Fruit fly (Drosophila melanogaster) whole organism, embryonic: ENCODE measurements around the gene Gdh.

ENCODE experiments used
- Antp ChIP-seq: fragments of 200-800 bp; sonication (Bioruptor generic); optimal IDR thresholded peaks from 3 replicates; lab custom pipeline; 2016; ENCODE audit warnings: missing biosample characterization, missing genetic modification characterization
- CG10147 ChIP-seq: fragments of 200-800 bp; sonication (Bioruptor generic); optimal IDR thresholded peaks from 2 replicates; lab custom pipeline; 2019; ENCODE audit warnings: missing biosample characterization, mild to moderate bottlenecking, missing genetic modification characterization, moderate library complexity
- CG11093 ChIP-seq: fragments of 200-800 bp; sonication (Bioruptor generic); IDR thresholded peaks from 3 replicates; pipeline ENCODE4 v1.3.6; 2022; ENCODE audit warnings: missing biosample characterization, missing genetic modification characterization
- CG12299 ChIP-seq: fragments of 200-800 bp; sonication (Bioruptor generic); optimal IDR thresholded peaks from 2 replicates; lab custom pipeline; 2018; ENCODE audit warnings: missing biosample characterization, mild to moderate bottlenecking, missing genetic modification characterization
- CG13287 ChIP-seq: fragments of 200-800 bp; sonication (Bioruptor generic); IDR thresholded peaks from 2 replicates; pipeline ENCODE4 v1.3.6; 2022; ENCODE audit warnings: missing biosample characterization, missing genetic modification characterization; ENCODE audit not compliant: partially characterized antibody
- CG17612 ChIP-seq: fragments of 200-800 bp; sonication (Bioruptor generic); IDR thresholded peaks from 2 replicates; pipeline ENCODE4 v1.3.6; 2022; ENCODE audit warnings: missing biosample characterization, missing genetic modification characterization
- CG17912 ChIP-seq: fragments of 200-800 bp; sonication (Bioruptor generic); optimal IDR thresholded peaks from 2 replicates; lab custom pipeline; 2018; ENCODE audit warnings: missing biosample characterization, mild to moderate bottlenecking, missing genetic modification characterization
- CG3065 ChIP-seq: fragments of 200-800 bp; sonication (Bioruptor generic); optimal IDR thresholded peaks from 2 replicates; lab custom pipeline; 2016; ENCODE audit warnings: missing biosample characterization, missing genetic modification characterization
- CG31224 ChIP-seq: fragments of 200-800 bp; sonication (Bioruptor generic); IDR thresholded peaks from 2 replicates; pipeline ENCODE4 v1.3.6; 2022; ENCODE audit warnings: missing biosample characterization, missing genetic modification characterization
- CG31365 ChIP-seq: fragments of 200-800 bp; sonication (Bioruptor generic); optimal IDR thresholded peaks from 2 replicates; lab custom pipeline; 2018; ENCODE audit warnings: missing biosample characterization, mild to moderate bottlenecking, missing genetic modification characterization
- CG3726 ChIP-seq: fragments of 200-800 bp; sonication (Bioruptor generic); IDR thresholded peaks from 3 replicates; pipeline ENCODE4, ENCODE4 v1.3.6; 2022; ENCODE audit warnings: missing biosample characterization, missing genetic modification characterization
- CG3838 ChIP-seq: fragments of 200-800 bp; sonication (Bioruptor generic); optimal IDR thresholded peaks from 3 replicates; lab custom pipeline; 2016; ENCODE audit warnings: missing biosample characterization, missing genetic modification characterization
- CG4282 ChIP-seq: fragments of 200-800 bp; sonication (Bioruptor generic); optimal IDR thresholded peaks from 2 replicates; lab custom pipeline; 2016; ENCODE audit warnings: missing biosample characterization, missing genetic modification characterization
- CG4328 ChIP-seq: fragments of 200-800 bp; sonication (Bioruptor generic); optimal IDR thresholded peaks from 3 replicates; lab custom pipeline; 2017; ENCODE audit warnings: missing biosample characterization, missing genetic modification reagents, missing genetic modification characterization
- CG4854 ChIP-seq: fragments of 200-800 bp; sonication (Bioruptor generic); optimal IDR thresholded peaks from 2 replicates; lab custom pipeline; 2016; ENCODE audit warnings: missing biosample characterization, missing genetic modification characterization, inconsistent platforms
- CG6254 ChIP-seq: fragments of 200-800 bp; sonication (Bioruptor generic); optimal IDR thresholded peaks from 3 replicates; lab custom pipeline; 2017; ENCODE audit warnings: mild to moderate bottlenecking, missing biosample characterization, missing genetic modification reagents, missing genetic modification characterization
- CG8478 ChIP-seq: fragments of >200 bp; optimal IDR thresholded peaks from 2 replicates; lab custom pipeline; 2018
- CHES-1-like ChIP-seq: fragments of 200-800 bp; sonication (Bioruptor generic); optimal IDR thresholded peaks from 2 replicates; lab custom pipeline; 2016; ENCODE audit warnings: missing biosample characterization, missing genetic modification characterization
- Camta ChIP-seq: fragments of 200-800 bp; sonication (Bioruptor generic); optimal IDR thresholded peaks from 2 replicates; lab custom pipeline; 2016; ENCODE audit warnings: missing biosample characterization, missing genetic modification characterization
- Drgx ChIP-seq: fragments of 200-800 bp; sonication (Bioruptor generic); IDR thresholded peaks from 2 replicates; pipeline ENCODE4 v1.3.6; 2022; ENCODE audit warnings: missing biosample characterization, missing genetic modification characterization
- Fer2 ChIP-seq: fragments of 200-800 bp; sonication (Bioruptor generic); optimal IDR thresholded peaks from 2 replicates; lab custom pipeline; 2018; ENCODE audit warnings: missing biosample characterization, mild to moderate bottlenecking, missing genetic modification characterization, moderate library complexity
- Hey ChIP-seq: fragments of 200-800 bp; sonication (Bioruptor generic); optimal IDR thresholded peaks from 3 replicates; lab custom pipeline; 2018; ENCODE audit warnings: missing biosample characterization, mild to moderate bottlenecking, missing genetic modification characterization
- Hr51 ChIP-seq, 2 experiments: fragments of 200-800 bp; sonication (Bioruptor generic); optimal IDR thresholded peaks; 2 replicates in 1 of 2; 3 replicates in 1 of 2; lab custom pipeline; 2016 to 2018; ENCODE audit warnings: missing biosample characterization in 2 of 2, missing genetic modification characterization in 2 of 2, mild to moderate bottlenecking in 1 of 2, moderate library complexity in 1 of 2
- Lhr ChIP-seq: fragments of 200-800 bp; sonication (Bioruptor generic); optimal IDR thresholded peaks from 3 replicates; lab custom pipeline; 2017; ENCODE audit warnings: mild to moderate bottlenecking, missing biosample characterization, missing genetic modification reagents, missing genetic modification characterization
- Nf-YA ChIP-seq: fragments of 200-800 bp; sonication (Bioruptor generic); IDR thresholded peaks from 2 replicates; pipeline ENCODE4 v1.3.6; 2022; ENCODE audit warnings: missing biosample characterization, missing genetic modification characterization
- NfI ChIP-seq: fragments of 200-800 bp; sonication (Bioruptor generic); optimal IDR thresholded peaks from 3 replicates; lab custom pipeline; 2018; ENCODE audit warnings: missing biosample characterization, mild to moderate bottlenecking, missing genetic modification characterization, moderate library complexity
- Ravus ChIP-seq: fragments of 200-800 bp; sonication (Bioruptor generic); IDR thresholded peaks from 2 replicates; pipeline ENCODE4 v1.3.6; 2022; ENCODE audit warnings: missing biosample characterization, missing genetic modification characterization
- ci ChIP-seq: fragments of 200-800 bp; sonication (Bioruptor generic); IDR thresholded peaks from 3 replicates; pipeline ENCODE4 v1.3.6; 2022; ENCODE audit warnings: missing biosample characterization, missing genetic modification characterization
- danr ChIP-seq: fragments of 200-800 bp; sonication (Bioruptor generic); IDR thresholded peaks from 2 replicates; pipeline ENCODE4 v1.3.6; 2022; ENCODE audit warnings: missing biosample characterization, missing genetic modification characterization
- grn ChIP-seq: fragments of 200-800 bp; sonication (Bioruptor generic); optimal IDR thresholded peaks from 3 replicates; lab custom pipeline; 2017; ENCODE audit warnings: missing biosample characterization, missing genetic modification characterization
- hth ChIP-seq: fragments of >200 bp; optimal IDR thresholded peaks from 2 replicates; lab custom pipeline; 2017; ENCODE audit warnings: inconsistent platforms
- ind ChIP-seq: fragments of 200-800 bp; sonication (Bioruptor generic); optimal IDR thresholded peaks from 3 replicates; lab custom pipeline; 2016; ENCODE audit warnings: missing biosample characterization, missing genetic modification characterization
- jumu ChIP-seq: fragments of 200-800 bp; sonication (Bioruptor generic); optimal IDR thresholded peaks from 3 replicates; lab custom pipeline; 2016; ENCODE audit warnings: missing biosample characterization, missing genetic modification characterization
- knrl ChIP-seq: fragments of 200-800 bp; sonication (Bioruptor generic); IDR thresholded peaks from 3 replicates; pipeline ENCODE4 v1.3.6; 2022; ENCODE audit warnings: missing biosample characterization, missing genetic modification characterization; ENCODE audit not compliant: partially characterized antibody
- otp ChIP-seq: fragments of 200-800 bp; sonication (Bioruptor generic); IDR thresholded peaks from 3 replicates; pipeline ENCODE4, ENCODE4 v1.3.6; 2022; ENCODE audit warnings: missing biosample characterization, missing genetic modification characterization
- pan ChIP-seq, 4 experiments: fragments of >200 bp in 3 of 4; fragments of 200-800 bp in 1 of 4; sonication (Bioruptor generic) in 1 of 4; optimal IDR thresholded peaks in 3 of 4; IDR thresholded peaks in 1 of 4; 2 replicates each; pipeline versions ENCODE4 v1.3.6 to Lab custom; 2017 to 2022; ENCODE audit warnings: missing biosample characterization in 2 of 4, missing genetic modification characterization in 2 of 4, mixed read lengths in 1 of 4
- pb ChIP-seq: fragments of 200-800 bp; sonication (Bioruptor generic); optimal IDR thresholded peaks from 3 replicates; lab custom pipeline; 2016; ENCODE audit warnings: missing biosample characterization, missing genetic modification characterization
- pho ChIP-seq: fragments of 200-800 bp; sonication (Bioruptor generic); optimal IDR thresholded peaks from 2 replicates; lab custom pipeline; 2016; ENCODE audit warnings: missing biosample characterization, missing genetic modification characterization
- pita ChIP-seq: fragments of 200-800 bp; sonication (Bioruptor generic); optimal IDR thresholded peaks from 2 replicates; lab custom pipeline; 2017; ENCODE audit warnings: missing biosample characterization, mild to moderate bottlenecking, missing genetic modification characterization
- pnt ChIP-seq: fragments of 200-800 bp; sonication (Bioruptor generic); optimal IDR thresholded peaks from 3 replicates; lab custom pipeline; 2016; ENCODE audit warnings: missing biosample characterization, missing genetic modification characterization
- prd ChIP-seq, 3 experiments: fragments of >200 bp in 2 of 3; fragments of 200-800 bp in 1 of 3; sonication (Bioruptor generic) in 1 of 3; optimal IDR thresholded peaks in 2 of 3; IDR thresholded peaks in 1 of 3; 2 replicates in 2 of 3; 3 replicates in 1 of 3; pipeline versions ENCODE4 v1.3.6 to Lab custom; 2017 to 2022; ENCODE audit warnings: missing biosample characterization in 1 of 3, missing genetic modification characterization in 1 of 3
- psq ChIP-seq: fragments of 200-800 bp; sonication (Bioruptor generic); optimal IDR thresholded peaks from 2 replicates; lab custom pipeline; 2017; ENCODE audit warnings: missing biosample characterization, missing genetic modification characterization
- pzg ChIP-seq: fragments of 200-800 bp; sonication (Bioruptor generic); optimal IDR thresholded peaks from 3 replicates; lab custom pipeline; 2018; ENCODE audit warnings: missing biosample characterization, mild to moderate bottlenecking, missing genetic modification characterization, moderate library complexity
- schlank ChIP-seq: fragments of 200-800 bp; sonication (Bioruptor generic); optimal IDR thresholded peaks from 2 replicates; lab custom pipeline; 2018; ENCODE audit warnings: missing biosample characterization, mild to moderate bottlenecking, missing genetic modification characterization
- sima ChIP-seq: fragments of 200-800 bp; sonication (Bioruptor generic); optimal IDR thresholded peaks from 2 replicates; lab custom pipeline; 2016; ENCODE audit warnings: missing biosample characterization, missing genetic modification characterization
- slou ChIP-seq: fragments of 200-800 bp; sonication (Bioruptor generic); optimal IDR thresholded peaks from 3 replicates; lab custom pipeline; 2016; ENCODE audit warnings: missing biosample characterization, missing genetic modification characterization
- ttk ChIP-seq: fragments of 200-800 bp; sonication (Bioruptor generic); IDR thresholded peaks from 2 replicates; pipeline ENCODE4 v2.1.2; 2022; ENCODE audit warnings: missing biosample characterization, missing genetic modification characterization
- usp ChIP-seq: fragments of >200 bp; optimal IDR thresholded peaks from 2 replicates; lab custom pipeline; 2017; ENCODE audit warnings: missing biosample characterization, missing genetic modification characterization
- wor ChIP-seq: fragments of 200-800 bp; sonication (Bioruptor generic); IDR thresholded peaks from 2 replicates; pipeline ENCODE4 v1.3.6; 2022; ENCODE audit warnings: missing biosample characterization, missing genetic modification characterization

Gene Gdh

DNA sequence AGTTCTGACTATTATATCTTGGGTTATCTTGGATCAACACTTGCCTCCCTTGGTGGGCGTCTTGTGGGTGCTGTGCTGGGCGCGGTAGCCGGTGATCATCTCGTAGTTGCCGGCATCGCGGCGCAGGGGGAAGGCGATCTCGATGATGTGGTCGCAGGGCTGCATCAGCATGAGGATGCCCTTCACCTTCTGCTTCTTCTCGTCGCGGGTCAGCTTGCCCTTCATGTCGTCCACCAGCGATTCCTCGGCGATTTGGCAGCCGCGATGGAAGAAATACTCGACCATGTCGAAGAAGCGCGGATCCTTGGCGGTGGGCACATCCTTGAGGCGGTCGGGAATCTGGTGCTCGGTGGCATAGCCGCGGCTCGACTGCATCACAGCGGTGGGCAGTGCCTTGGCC, 351 bp downstream of the Gdh start:
- TF ChIP-seq CG12299 (no peak), CG17612 (GFP tag; lab: Robert Waterston, UW) (no peak), pnt (GFP tag; lab: Kevin White, UChicago) (no peak), ind (GFP tag; lab: Kevin White, UChicago) (no peak), jumu (GFP tag; lab: Kevin White, UChicago) (no peak), hth (lab: Kevin White, UChicago) (no peak), pb (GFP tag; lab: Kevin White, UChicago) (peak; percentile 61), CG3838 (GFP tag; lab: Kevin White, UChicago) (no peak), Lhr (GFP tag; lab: Kevin White, UChicago) (no peak), CG17912 (no peak), CG3065 (no peak), ci (GFP tag; lab: Robert Waterston, UW) (no peak), NfI (GFP tag; lab: Kevin White, UChicago) (no peak), pho (GFP tag; lab: Kevin White, UChicago) (no peak), Hr51 (GFP tag; optimal IDR thresholded peaks at IDR 0.05; lab: Kevin White, UChicago) (no peak), CG6254 (no peak), Antp (GFP tag; lab: Kevin White, UChicago) (peak; percentile 27), CG3726 (no peak), Fer2 (tag; lab: Kevin White, UChicago) (no peak), CG4854 (GFP tag; lab: Kevin White, UChicago) (no peak), Nf-YA (GFP tag; lab: Robert Waterston, UW) (no peak), Drgx (GFP tag; lab: Robert Waterston, UW) (no peak), CG4282 (no peak), sima (no peak), psq (no peak), CHES-1-like (peak; percentile 10), prd (optimal IDR thresholded peaks at IDR 0.05; lab: Kevin White, UChicago) (no peak), prd (GFP tag; IDR thresholded peaks at IDR 0.05; lab: Robert Waterston, UW) (0 out of 3 replicates have a peak, but pooled peaks have one; percentile 13), pan (optimal IDR thresholded peaks at IDR 0.05; lab: Kevin White, UChicago) (no peak), pan (GFP tag; optimal IDR thresholded peaks at IDR 0.05 in 1 of 2, IDR thresholded peaks at IDR 0.05 in 1 of 2) (no peak), Camta (GFP tag; lab: Kevin White, UChicago) (peak; percentile 26), pzg (GFP tag; lab: Kevin White, UChicago) (no peak), danr (GFP tag; lab: Robert Waterston, UW) (no peak), Ravus (GFP tag; lab: Robert Waterston, UW) (no peak), CG4328 (GFP tag; lab: Kevin White, UChicago) (no peak), CG31365 (tag; lab: Kevin White, UChicago) (no peak), ttk (GFP tag; lab: Robert Waterston, UW) (no peak), slou (GFP tag; lab: Kevin White, UChicago) (no peak), otp (no peak), Hey (tag; lab: Kevin White, UChicago) (no peak), wor (GFP tag; lab: Robert Waterston, UW) (no peak), pita (GFP tag; lab: Kevin White, UChicago) (no peak), schlank (tag; lab: Kevin White, UChicago) (no peak), grn (no peak), CG13287 (GFP tag; lab: Robert Waterston, UW) (no peak), CG31224 (GFP tag; lab: Robert Waterston, UW) (no peak), CG10147 (GFP tag; lab: Kevin White, UChicago) (no peak), CG11093 (GFP tag; lab: Robert Waterston, UW) (0 out of 3 replicates have a peak, but pooled peaks have one; percentile 23), CG8478 (lab: Kevin White, UChicago) (peak; percentile 13), knrl (GFP tag; lab: Robert Waterston, UW) (no peak), usp (GFP tag; lab: Kevin White, UChicago) (no peak)
